Fruit fly (Drosophila melanogaster) whole organism, prepupa: ENCODE data around the gene RpL8.

ENCODE experiments used
- Blimp-1 ChIP-seq: fragments of 200-800 bp; sonication (Bioruptor generic); optimal IDR thresholded peaks from 3 replicates; lab custom pipeline; 2017; ENCODE audit warnings: missing biosample characterization, missing genetic modification characterization, mild to moderate bottlenecking, moderate library complexity, missing genetic modification reagents
- CG10631 ChIP-seq: fragments of 200-800 bp; sonication (Bioruptor generic); optimal IDR thresholded peaks from 2 replicates; lab custom pipeline; 2016; ENCODE audit warnings: missing biosample characterization, missing genetic modification characterization
- CG1621 ChIP-seq: fragments of 200-800 bp; sonication (Bioruptor generic); optimal IDR thresholded peaks from 3 replicates; lab custom pipeline; 2018; ENCODE audit warnings: missing biosample characterization, mild to moderate bottlenecking, missing genetic modification characterization
- CG6163 ChIP-seq: fragments of 200-800 bp; sonication (Bioruptor generic); IDR thresholded peaks from 3 replicates; pipeline ENCODE4 v1.3.6; 2022; ENCODE audit warnings: missing biosample characterization, missing genetic modification characterization
- CG8319 ChIP-seq: fragments of 200-800 bp; sonication (Bioruptor generic); optimal IDR thresholded peaks from 3 replicates; lab custom pipeline; 2016; ENCODE audit warnings: missing biosample characterization, missing genetic modification characterization
- CG8632 ChIP-seq: fragments of 200-800 bp; sonication (Bioruptor generic); optimal IDR thresholded peaks from 3 replicates; lab custom pipeline; 2016; ENCODE audit warnings: missing biosample characterization, missing genetic modification characterization
- Met ChIP-seq: fragments of 200-800 bp; sonication (Bioruptor generic); optimal IDR thresholded peaks from 3 replicates; lab custom pipeline; 2016; ENCODE audit warnings: missing biosample characterization, missing genetic modification characterization
- acj6 ChIP-seq: fragments of 200-800 bp; sonication (Bioruptor generic); optimal IDR thresholded peaks from 3 replicates; lab custom pipeline; 2016; ENCODE audit warnings: missing biosample characterization, missing genetic modification characterization
- net ChIP-seq: fragments of 200-800 bp; sonication (Bioruptor generic); optimal IDR thresholded peaks from 3 replicates; lab custom pipeline; 2016; ENCODE audit warnings: missing biosample characterization, missing genetic modification characterization

DNA sequence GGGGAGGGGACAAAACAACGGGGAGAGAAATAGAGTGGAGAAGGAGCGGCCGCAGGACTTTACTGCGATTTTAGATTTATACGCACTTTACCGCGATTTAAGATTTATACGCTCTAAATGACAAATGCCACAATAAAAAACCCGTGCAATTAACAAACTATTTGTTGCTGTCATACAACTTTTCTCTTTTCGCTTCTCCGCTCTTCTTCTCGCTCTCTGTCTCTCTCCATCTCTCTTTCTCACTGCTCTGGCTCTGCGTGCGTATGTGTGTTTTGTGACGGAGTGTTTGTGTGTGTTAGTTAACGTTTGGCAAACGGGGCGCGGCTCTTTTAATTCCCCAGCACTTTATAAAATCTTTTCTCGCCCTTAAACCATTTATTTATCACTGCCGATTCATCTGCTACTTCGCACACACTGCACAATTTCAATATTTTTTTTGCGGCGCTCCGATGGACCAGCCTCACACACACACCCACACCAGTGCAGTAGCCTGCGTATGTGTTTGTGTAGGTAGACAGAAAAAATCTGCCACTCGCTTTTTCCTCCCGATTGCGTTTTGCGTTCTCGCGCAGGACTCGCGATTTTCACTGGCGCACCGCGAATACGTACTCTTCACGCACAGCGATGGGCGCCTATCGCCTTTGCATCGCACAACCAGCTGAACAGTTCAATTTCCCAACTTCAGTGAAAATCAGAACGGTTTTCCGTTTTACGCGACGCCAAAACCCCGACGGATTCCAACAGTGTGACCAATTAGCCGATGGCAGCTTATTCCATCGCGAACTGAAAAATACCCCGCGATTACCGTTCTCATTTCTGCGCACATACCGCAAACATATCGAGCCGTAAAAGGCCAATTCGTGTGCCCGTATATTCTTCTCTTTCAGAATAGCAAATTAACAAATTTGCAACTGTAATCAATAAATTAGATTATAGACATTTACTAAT, 1.2 kb upstream of the RpL8 start, which contains the start of gene msn:
- TF ChIP-seq net (GFP tag; lab: Kevin White, UChicago) (peak; percentile 14), CG1621 (tag; lab: Kevin White, UChicago) (peak; percentile 77), CG8319 (GFP tag; lab: Kevin White, UChicago) (no peak), Blimp-1 (GFP tag; lab: Kevin White, UChicago) (no peak), Met (GFP tag; lab: Kevin White, UChicago) (no peak), CG6163 (GFP tag; lab: Robert Waterston, UW) (peak; percentile 44), CG10631 (no peak), CG8632 (GFP tag; lab: Kevin White, UChicago) (no peak), acj6 (no peak)
